Fruit fly (Drosophila melanogaster) whole organism, prepupa: ENCODE data around the gene Gmd.

ENCODE experiments used
- Blimp-1 ChIP-seq: fragments of 200-800 bp; sonication (Bioruptor generic); optimal IDR thresholded peaks from 3 replicates; lab custom pipeline; 2017; ENCODE audit warnings: missing biosample characterization, missing genetic modification characterization, mild to moderate bottlenecking, moderate library complexity, missing genetic modification reagents
- CG10631 ChIP-seq: fragments of 200-800 bp; sonication (Bioruptor generic); optimal IDR thresholded peaks from 2 replicates; lab custom pipeline; 2016; ENCODE audit warnings: missing biosample characterization, missing genetic modification characterization
- CG10669 ChIP-seq: fragments of 200-800 bp; sonication (Bioruptor generic); optimal IDR thresholded peaks from 3 replicates; lab custom pipeline; 2018; ENCODE audit warnings: missing biosample characterization, mild to moderate bottlenecking, missing genetic modification characterization, moderate library complexity
- CG11294 ChIP-seq: fragments of 200-800 bp; sonication (Bioruptor generic); IDR thresholded peaks from 2 replicates; pipeline ENCODE4 v1.3.6; 2022; ENCODE audit warnings: missing biosample characterization, missing genetic modification characterization
- CG11762 ChIP-seq: fragments of 200-800 bp; sonication (Bioruptor generic); optimal IDR thresholded peaks from 3 replicates; lab custom pipeline; 2016; ENCODE audit warnings: missing biosample characterization, missing genetic modification characterization; ENCODE audit not compliant: insufficient read depth
- CG11902 ChIP-seq: fragments of 200-800 bp; sonication (Bioruptor generic); optimal IDR thresholded peaks from 3 replicates; lab custom pipeline; 2016; ENCODE audit warnings: missing biosample characterization, missing genetic modification characterization
- CG15336 ChIP-seq: fragments of 200-800 bp; sonication (Bioruptor generic); IDR thresholded peaks from 2 replicates; pipeline ENCODE4 v1.3.6; 2022; ENCODE audit warnings: missing biosample characterization, missing genetic modification characterization
- CG1621 ChIP-seq: fragments of 200-800 bp; sonication (Bioruptor generic); optimal IDR thresholded peaks from 3 replicates; lab custom pipeline; 2018; ENCODE audit warnings: missing biosample characterization, mild to moderate bottlenecking, missing genetic modification characterization
- CG31627 ChIP-seq: fragments of 200-800 bp; sonication (Bioruptor generic); optimal IDR thresholded peaks from 3 replicates; lab custom pipeline; 2016; ENCODE audit warnings: missing biosample characterization, missing genetic modification characterization
- CG32006 ChIP-seq: fragments of 200-800 bp; sonication (Bioruptor generic); optimal IDR thresholded peaks from 3 replicates; lab custom pipeline; 2017; ENCODE audit warnings: missing biosample characterization, mild to moderate bottlenecking, missing genetic modification characterization
- CG34406 ChIP-seq: fragments of 200-800 bp; sonication (Bioruptor generic); optimal IDR thresholded peaks from 3 replicates; lab custom pipeline; 2016; ENCODE audit warnings: missing biosample characterization, missing genetic modification characterization
- CG4318 ChIP-seq: fragments of 200-800 bp; sonication (Bioruptor generic); optimal IDR thresholded peaks from 3 replicates; lab custom pipeline; 2017; ENCODE audit warnings: missing biosample characterization, mild to moderate bottlenecking, missing genetic modification characterization
- CG6163 ChIP-seq: fragments of 200-800 bp; sonication (Bioruptor generic); IDR thresholded peaks from 3 replicates; pipeline ENCODE4 v1.3.6; 2022; ENCODE audit warnings: missing biosample characterization, missing genetic modification characterization
- CG6276 ChIP-seq: fragments of 200-800 bp; sonication (Bioruptor generic); optimal IDR thresholded peaks from 2 replicates; lab custom pipeline; 2017; ENCODE audit warnings: missing biosample characterization, mild to moderate bottlenecking, missing genetic modification characterization
- CG6808 ChIP-seq: fragments of 200-800 bp; sonication (Bioruptor generic); optimal IDR thresholded peaks from 3 replicates; lab custom pipeline; 2017; ENCODE audit warnings: missing biosample characterization, missing genetic modification characterization, mild to moderate bottlenecking, moderate library complexity, missing genetic modification reagents
- CG7368 ChIP-seq: fragments of 200-800 bp; sonication (Bioruptor generic); optimal IDR thresholded peaks from 3 replicates; lab custom pipeline; 2016; ENCODE audit warnings: missing biosample characterization, missing genetic modification characterization
- CG8319 ChIP-seq: fragments of 200-800 bp; sonication (Bioruptor generic); optimal IDR thresholded peaks from 3 replicates; lab custom pipeline; 2016; ENCODE audit warnings: missing biosample characterization, missing genetic modification characterization
- CG8632 ChIP-seq: fragments of 200-800 bp; sonication (Bioruptor generic); optimal IDR thresholded peaks from 3 replicates; lab custom pipeline; 2016; ENCODE audit warnings: missing biosample characterization, missing genetic modification characterization
- CG9139 ChIP-seq: fragments of 200-800 bp; sonication (Bioruptor generic); optimal IDR thresholded peaks from 3 replicates; lab custom pipeline; 2017; ENCODE audit warnings: missing biosample characterization, mild to moderate bottlenecking, missing genetic modification characterization
- Eip75B ChIP-seq: fragments of 200-800 bp; sonication (Bioruptor generic); optimal IDR thresholded peaks from 3 replicates; lab custom pipeline; 2016; ENCODE audit warnings: missing biosample characterization, missing genetic modification characterization
- Eip78C ChIP-seq: fragments of 200-800 bp; sonication (Bioruptor generic); peaks from one replicate; lab custom pipeline; 2016; ENCODE audit warnings: missing biosample characterization, missing genetic modification characterization
- Ets21C ChIP-seq: fragments of 200-800 bp; sonication (Bioruptor generic); optimal IDR thresholded peaks from 3 replicates; lab custom pipeline; 2016; ENCODE audit warnings: missing biosample characterization, missing genetic modification characterization
- Ets96B ChIP-seq: fragments of 200-800 bp; optimal IDR thresholded peaks from 2 replicates; lab custom pipeline; 2019; ENCODE audit warnings: missing biosample characterization, mild to moderate bottlenecking, missing genetic modification characterization, moderate library complexity
- Gug ChIP-seq: fragments of 200-800 bp; sonication (Bioruptor generic); IDR thresholded peaks from 2 replicates; pipeline ENCODE4 v1.3.6; 2022; ENCODE audit warnings: missing biosample characterization, missing genetic modification characterization
- Hr38 ChIP-seq: sonication (Bioruptor generic); optimal IDR thresholded peaks from 2 replicates; lab custom pipeline; 2016; ENCODE audit warnings: missing biosample characterization, missing genetic modification characterization
- Hr39 ChIP-seq: fragments of 200-800 bp; sonication (Bioruptor generic); optimal IDR thresholded peaks from 2 replicates; lab custom pipeline; 2016; ENCODE audit warnings: missing biosample characterization, missing genetic modification characterization
- Hr4 ChIP-seq: fragments of 200-800 bp; sonication (Bioruptor generic); optimal IDR thresholded peaks from 3 replicates; lab custom pipeline; 2016; ENCODE audit warnings: missing biosample characterization, missing genetic modification characterization
- Lpt ChIP-seq: fragments of 200-800 bp; sonication (Bioruptor generic); optimal IDR thresholded peaks from 3 replicates; lab custom pipeline; 2016; ENCODE audit warnings: missing biosample characterization, missing genetic modification characterization
- Met ChIP-seq: fragments of 200-800 bp; sonication (Bioruptor generic); optimal IDR thresholded peaks from 3 replicates; lab custom pipeline; 2016; ENCODE audit warnings: missing biosample characterization, missing genetic modification characterization
- Smox ChIP-seq: fragments of 200-800 bp; sonication (Bioruptor generic); optimal IDR thresholded peaks from 3 replicates; lab custom pipeline; 2016; ENCODE audit warnings: missing biosample characterization, missing genetic modification characterization
- Sox102F ChIP-seq: fragments of 200-800 bp; sonication (Bioruptor generic); optimal IDR thresholded peaks from 2 replicates; lab custom pipeline; 2016; ENCODE audit warnings: missing biosample characterization, mild to moderate bottlenecking, missing genetic modification characterization
- Sox15 ChIP-seq: fragments of 200-800 bp; sonication (Bioruptor generic); optimal IDR thresholded peaks from 3 replicates; lab custom pipeline; 2016; ENCODE audit warnings: missing biosample characterization, missing genetic modification characterization
- achi ChIP-seq: fragments of 200-800 bp; sonication (Bioruptor generic); optimal IDR thresholded peaks from 3 replicates; lab custom pipeline; 2016; ENCODE audit warnings: missing biosample characterization, missing genetic modification characterization
- acj6 ChIP-seq: fragments of 200-800 bp; sonication (Bioruptor generic); optimal IDR thresholded peaks from 3 replicates; lab custom pipeline; 2016; ENCODE audit warnings: missing biosample characterization, missing genetic modification characterization
- cyc ChIP-seq: fragments of 200-800 bp; sonication (Bioruptor generic); optimal IDR thresholded peaks from 3 replicates; lab custom pipeline; 2016; ENCODE audit warnings: missing biosample characterization, missing genetic modification characterization
- dsx ChIP-seq: fragments of 200-800 bp; optimal IDR thresholded peaks from 3 replicates; lab custom pipeline; 2019; ENCODE audit warnings: missing biosample characterization, mild to moderate bottlenecking, missing genetic modification characterization, moderate library complexity; ENCODE audit not compliant: poor library complexity, severe bottlenecking
- esn ChIP-seq: fragments of 200-800 bp; sonication (Bioruptor generic); optimal IDR thresholded peaks from 2 replicates; lab custom pipeline; 2016; ENCODE audit warnings: missing biosample characterization, mild to moderate bottlenecking, missing genetic modification characterization, moderate library complexity
- fd59A ChIP-seq: fragments of 200-800 bp; sonication (Bioruptor generic); optimal IDR thresholded peaks from 2 replicates; lab custom pipeline; 2017; ENCODE audit warnings: missing biosample characterization, mild to moderate bottlenecking, missing genetic modification characterization, missing genetic modification reagents
- fd85E ChIP-seq: fragments of 200-800 bp; sonication (Bioruptor generic); optimal IDR thresholded peaks from 3 replicates; lab custom pipeline; 2016; ENCODE audit warnings: missing biosample characterization, missing genetic modification characterization
- lz ChIP-seq: fragments of 200-800 bp; sonication (Bioruptor generic); optimal IDR thresholded peaks from 3 replicates; lab custom pipeline; 2016; ENCODE audit warnings: missing biosample characterization, missing genetic modification characterization
- net ChIP-seq: fragments of 200-800 bp; sonication (Bioruptor generic); optimal IDR thresholded peaks from 3 replicates; lab custom pipeline; 2016; ENCODE audit warnings: missing biosample characterization, missing genetic modification characterization
- pdm3 ChIP-seq: fragments of 200-800 bp; sonication (Bioruptor generic); optimal IDR thresholded peaks from 3 replicates; lab custom pipeline; 2016; ENCODE audit warnings: missing biosample characterization, missing genetic modification characterization
- spab ChIP-seq: fragments of 200-800 bp; sonication (Bioruptor generic); optimal IDR thresholded peaks from 2 replicates; lab custom pipeline; 2017; ENCODE audit warnings: missing biosample characterization, mild to moderate bottlenecking, missing genetic modification characterization, missing genetic modification reagents
- svp ChIP-seq: fragments of 200-800 bp; sonication (Bioruptor generic); peaks from one replicate; lab custom pipeline; 2016; ENCODE audit warnings: missing biosample characterization, missing genetic modification characterization
- topi ChIP-seq: fragments of 200-800 bp; sonication (Bioruptor generic); optimal IDR thresholded peaks from 3 replicates; lab custom pipeline; 2016; ENCODE audit warnings: missing biosample characterization, missing genetic modification characterization

The Gmd gene

dm6 chr2L:5000287-5000871 lies 23.6 kb upstream of the Gmd start (continued):
- TF ChIP-seq CG1621 (tag; lab: Kevin White, UChicago) (peak; percentile 64), fd85E (GFP tag; lab: Kevin White, UChicago) (peak; percentile 60), CG11762 (GFP tag; lab: Kevin White, UChicago) (peak; percentile 72), Ets96B (tag; lab: Kevin White, UChicago) (peak; percentile 87), Eip78C (GFP tag; lab: Kevin White, UChicago) (peak; percentile 96), CG6163 (GFP tag; lab: Robert Waterston, UW) (peak; percentile 85), CG15336 (GFP tag; lab: Robert Waterston, UW) (peak; percentile 87), Hr4 (GFP tag; lab: Kevin White, UChicago) (peak; percentile 73), Met (GFP tag; lab: Kevin White, UChicago) (peak; percentile 85), fd59A (GFP tag; lab: Kevin White, UChicago) (peak; percentile 88), topi (peak; percentile 88), Smox (GFP tag; lab: Kevin White, UChicago) (peak; percentile 86), CG8319 (GFP tag; lab: Kevin White, UChicago) (peak; percentile 53), CG31627 (GFP tag; lab: Kevin White, UChicago) (peak; percentile 87), achi (GFP tag; lab: Kevin White, UChicago) (peak; percentile 73), Eip75B (GFP tag; lab: Kevin White, UChicago) (peak; percentile 80), Sox15 (GFP tag; lab: Kevin White, UChicago) (peak; percentile 64), CG4318 (GFP tag; lab: Kevin White, UChicago) (peak; percentile 45), CG6276 (peak; percentile 62)

dm6 chr2L:4999389-5000032 lies 22.7 kb upstream of the Gmd start:
- TF ChIP-seq svp (peak; percentile 80), Eip75B (GFP tag; lab: Kevin White, UChicago) (peak; percentile 68), CG9139 (GFP tag; lab: Kevin White, UChicago) (no peak), Hr39 (GFP tag; lab: Kevin White, UChicago) (peak; percentile 75), net (GFP tag; lab: Kevin White, UChicago) (peak; percentile 67), lz (GFP tag; lab: Kevin White, UChicago) (peak; percentile 62), spab (GFP tag; lab: Kevin White, UChicago) (peak; percentile 64), fd59A (GFP tag; lab: Kevin White, UChicago) (peak; percentile 57), cyc (GFP tag; lab: Kevin White, UChicago) (peak; percentile 68), CG6808 (GFP tag; lab: Kevin White, UChicago) (peak; percentile 45), Lpt (GFP tag; lab: Kevin White, UChicago) (peak; percentile 60), CG32006 (GFP tag; lab: Kevin White, UChicago) (peak; percentile 78), Sox15 (GFP tag; lab: Kevin White, UChicago) (peak; percentile 54), CG11762 (GFP tag; lab: Kevin White, UChicago) (peak; percentile 52), Ets21C (peak; percentile 55), Gug (GFP tag; lab: Robert Waterston, UW) (peak; percentile 77), Ets96B (tag; lab: Kevin White, UChicago) (peak; percentile 68), fd85E (GFP tag; lab: Kevin White, UChicago) (no peak), esn (GFP tag; lab: Kevin White, UChicago) (peak; percentile 61), CG10631 (GFP tag; lab: Kevin White, UChicago) (peak; percentile 74), Smox (GFP tag; lab: Kevin White, UChicago) (peak; percentile 57), CG8632 (peak; percentile 63), Sox102F (GFP tag; lab: Kevin White, UChicago) (peak; percentile 59), Blimp-1 (GFP tag; lab: Kevin White, UChicago) (no peak), CG1621 (tag; lab: Kevin White, UChicago) (no peak), CG8319 (GFP tag; lab: Kevin White, UChicago) (peak; percentile 22), CG7368 (GFP tag; lab: Kevin White, UChicago) (peak; percentile 43), CG31627 (GFP tag; lab: Kevin White, UChicago) (peak; percentile 74), CG10669 (peak; percentile 51), topi (peak; percentile 73), CG11294 (GFP tag; lab: Robert Waterston, UW) (peak; percentile 84), Hr4 (GFP tag; lab: Kevin White, UChicago) (peak; percentile 87), Hr38 (GFP tag; lab: Kevin White, UChicago) (no peak), acj6 (peak; percentile 77), CG6276 (peak; percentile 73), Eip78C (GFP tag; lab: Kevin White, UChicago) (peak; percentile 90), CG4318 (GFP tag; lab: Kevin White, UChicago) (peak; percentile 45), pdm3 (GFP tag; lab: Kevin White, UChicago) (peak; percentile 76), CG11902 (GFP tag; lab: Kevin White, UChicago) (peak; percentile 38), dsx (no peak), CG34406 (GFP tag; lab: Kevin White, UChicago) (peak; percentile 47)
